Worm (Caenorhabditis elegans): ENCODE data around the gene set-22.

Gene set-22

ce11 chrV:10398431-10398830 is 38.3 kb upstream of the set-22 start, which contains the start of gene ugt-2:
Gene ugt-2 (plus strand): TSS chrV:10398801.
- TF ChIP-seq ctbp-1 (GFP tag; IDR thresholded peaks at IDR 0.05) (no peak), hlh-30 (tag; optimal IDR thresholded peaks at IDR 0.05; ENCODE audit: insufficient read depth) (peak; percentile 2), mep-1 (tag; optimal IDR thresholded peaks at IDR 0.05) (no peak), nhr-11 (tag; optimal IDR thresholded peaks at IDR 0.05) (no peak), lin-1 (GFP tag; IDR thresholded peaks at IDR 0.05) (no peak), tag-97 (GFP tag; IDR thresholded peaks at IDR 0.05) (no peak), Y48G9A.11 (GFP tag; IDR thresholded peaks at IDR 0.05) (no peak), hif-1 (tag; optimal IDR thresholded peaks at IDR 0.05) (no peak), daf-16 (GFP tag; optimal IDR thresholded peaks at IDR 0.05) (no peak), daf-16 (tag; optimal IDR thresholded peaks at IDR 0.05) (peak; percentile 39), duxl-1 (tag; optimal IDR thresholded peaks at IDR 0.05; ENCODE audit: poor library complexity) (no peak), nhr-77 (tag; optimal IDR thresholded peaks at IDR 0.05) (peak; percentile 33), spr-1 (tag; optimal IDR thresholded peaks at IDR 0.05) (no peak), mxl-2 (GFP tag; conservative IDR thresholded peaks at IDR 0.05) (no peak), dmd-9 (GFP tag; IDR thresholded peaks at IDR 0.05) (no peak), aha-1 (tag) (no peak), dmd-8 (GFP tag; IDR thresholded peaks at IDR 0.05) (no peak), dve-1 (tag; optimal IDR thresholded peaks at IDR 0.05; ENCODE audit: insufficient read depth) (peak; percentile 15), vab-7 (GFP tag; IDR thresholded peaks at IDR 0.05) (no peak), nhr-28 (tag; optimal IDR thresholded peaks at IDR 0.05) (peak; percentile 68), dmd-6 (GFP tag; IDR thresholded peaks at IDR 0.05) (peak; percentile 63), zfp-3 (GFP tag; conservative IDR thresholded peaks at IDR 0.05) (no peak), unc-62 (GFP tag; optimal IDR thresholded peaks at IDR 0.05 in 1 of 2) (peak in 1 of 2 experiments; percentile 89), unc-62 (tag; optimal IDR thresholded peaks at IDR 0.05) (no peak), F37D6.2 (tag; optimal IDR thresholded peaks at IDR 0.05) (no peak), pqm-1 (tag; optimal IDR thresholded peaks at IDR 0.05) (peak; percentile 74), mdt-29 (GFP tag; IDR thresholded peaks at IDR 0.05) (no peak), egl-27 (tag; optimal IDR thresholded peaks at IDR 0.05) (no peak), snpc-4 (tag; optimal IDR thresholded peaks at IDR 0.05) (no peak), pha-4 (GFP tag; IDR thresholded peaks at IDR 0.05) (no peak), pha-4 (tag; optimal IDR thresholded peaks at IDR 0.05) (no peak), sdz-12 (GFP tag; optimal IDR thresholded peaks at IDR 0.05) (no peak), skn-1 (tag; optimal IDR thresholded peaks at IDR 0.05) (no peak), zag-1 (tag; optimal IDR thresholded peaks at IDR 0.05) (no peak), nhr-237 (tag; optimal IDR thresholded peaks at IDR 0.05) (no peak), lin-13 (GFP tag; optimal IDR thresholded peaks at IDR 0.05) (no peak)

ce11 chrV:10399290-10399689 is 37.4 kb upstream of the set-22 start:
- TF ChIP-seq Y48G9A.11 (GFP tag; IDR thresholded peaks at IDR 0.05) (no peak), F26F4.8 (GFP tag; conservative IDR thresholded peaks at IDR 0.05) (no peak), arid-1 (GFP tag; conservative IDR thresholded peaks at IDR 0.05) (no peak), aha-1 (tag) (peak; percentile 56), unc-62 (GFP tag; optimal IDR thresholded peaks at IDR 0.05 in 1 of 2) (no peak), unc-62 (tag; optimal IDR thresholded peaks at IDR 0.05) (no peak), mxl-2 (GFP tag; conservative IDR thresholded peaks at IDR 0.05) (no peak), nhr-41 (GFP tag; IDR thresholded peaks at IDR 0.05) (no peak), ama-1 (optimal IDR thresholded peaks at IDR 0.05) (no peak), egl-27 (tag; optimal IDR thresholded peaks at IDR 0.05) (no peak), nhr-102 (tag; optimal IDR thresholded peaks at IDR 0.05) (no peak), nhr-77 (tag; optimal IDR thresholded peaks at IDR 0.05) (peak; percentile 89), daf-16 (GFP tag; optimal IDR thresholded peaks at IDR 0.05) (no peak), daf-16 (tag; optimal IDR thresholded peaks at IDR 0.05) (peak; percentile 84), fos-1 (tag; optimal IDR thresholded peaks at IDR 0.05) (no peak), dmd-6 (GFP tag; IDR thresholded peaks at IDR 0.05) (peak; percentile 93), nhr-111 (GFP tag; optimal IDR thresholded peaks at IDR 0.05) (no peak), nhr-10 (tag; optimal IDR thresholded peaks at IDR 0.05) (peak; percentile 42), pha-4 (GFP tag; IDR thresholded peaks at IDR 0.05) (0 out of 2 replicates have a peak, but pooled peaks have one; percentile 24), pha-4 (tag; optimal IDR thresholded peaks at IDR 0.05) (no peak), tag-97 (GFP tag; IDR thresholded peaks at IDR 0.05) (no peak), nhr-28 (tag; optimal IDR thresholded peaks at IDR 0.05) (peak; percentile 90), daf-12 (tag; optimal IDR thresholded peaks at IDR 0.05) (no peak), dmd-8 (GFP tag; IDR thresholded peaks at IDR 0.05) (no peak), php-3 (GFP tag; IDR thresholded peaks at IDR 0.05) (0 out of 2 replicates have a peak, but pooled peaks have one; percentile 32), Y5F2A.4 (GFP tag; optimal IDR thresholded peaks at IDR 0.05) (no peak), ctbp-1 (GFP tag; IDR thresholded peaks at IDR 0.05) (no peak), zip-2 (tag; optimal IDR thresholded peaks at IDR 0.05) (no peak), vab-7 (GFP tag; IDR thresholded peaks at IDR 0.05) (no peak), ztf-11 (tag; optimal IDR thresholded peaks at IDR 0.05) (no peak), dve-1 (tag; optimal IDR thresholded peaks at IDR 0.05; ENCODE audit: insufficient read depth) (peak; percentile 91), hlh-11 (tag; optimal IDR thresholded peaks at IDR 0.05) (peak; percentile 76)
